Fruit fly (Drosophila melanogaster) whole organism, prepupa: ENCODE results near the gene CG42514.

Source experiments
- Blimp-1 ChIP-seq: fragments of 200-800 bp; sonication (Bioruptor generic); optimal IDR thresholded peaks from 3 replicates; lab custom pipeline; 2017; ENCODE audit warnings: missing biosample characterization, missing genetic modification characterization, mild to moderate bottlenecking, moderate library complexity, missing genetic modification reagents
- CG11294 ChIP-seq: fragments of 200-800 bp; sonication (Bioruptor generic); IDR thresholded peaks from 2 replicates; pipeline ENCODE4 v1.3.6; 2022; ENCODE audit warnings: missing biosample characterization, missing genetic modification characterization
- CG3032 ChIP-seq: fragments of 200-800 bp; optimal IDR thresholded peaks from 2 replicates; lab custom pipeline; 2019; ENCODE audit warnings: missing biosample characterization, mild to moderate bottlenecking, missing genetic modification characterization, moderate library complexity
- CG34406 ChIP-seq: fragments of 200-800 bp; sonication (Bioruptor generic); optimal IDR thresholded peaks from 3 replicates; lab custom pipeline; 2016; ENCODE audit warnings: missing biosample characterization, missing genetic modification characterization
- CG6163 ChIP-seq: fragments of 200-800 bp; sonication (Bioruptor generic); IDR thresholded peaks from 3 replicates; pipeline ENCODE4 v1.3.6; 2022; ENCODE audit warnings: missing biosample characterization, missing genetic modification characterization
- Eip78C ChIP-seq: fragments of 200-800 bp; sonication (Bioruptor generic); peaks from one replicate; lab custom pipeline; 2016; ENCODE audit warnings: missing biosample characterization, missing genetic modification characterization
- Ets21C ChIP-seq: fragments of 200-800 bp; sonication (Bioruptor generic); optimal IDR thresholded peaks from 3 replicates; lab custom pipeline; 2016; ENCODE audit warnings: missing biosample characterization, missing genetic modification characterization
- Met ChIP-seq: fragments of 200-800 bp; sonication (Bioruptor generic); optimal IDR thresholded peaks from 3 replicates; lab custom pipeline; 2016; ENCODE audit warnings: missing biosample characterization, missing genetic modification characterization
- Sox102F ChIP-seq: fragments of 200-800 bp; sonication (Bioruptor generic); optimal IDR thresholded peaks from 2 replicates; lab custom pipeline; 2016; ENCODE audit warnings: missing biosample characterization, mild to moderate bottlenecking, missing genetic modification characterization
- Sox15 ChIP-seq: fragments of 200-800 bp; sonication (Bioruptor generic); optimal IDR thresholded peaks from 3 replicates; lab custom pipeline; 2016; ENCODE audit warnings: missing biosample characterization, missing genetic modification characterization
- pdm3 ChIP-seq: fragments of 200-800 bp; sonication (Bioruptor generic); optimal IDR thresholded peaks from 3 replicates; lab custom pipeline; 2016; ENCODE audit warnings: missing biosample characterization, missing genetic modification characterization

- peak; percentile 59 for TF ChIP-seq CG3032
- peak; percentile 54 for TF ChIP-seq CG34406
- no peak for TF ChIP-seq Sox15 (GFP tag; lab: Kevin White, UChicago)
- peak; percentile 80 for TF ChIP-seq Eip78C
- no peak for TF ChIP-seq Sox102F
- TF ChIP-seq pdm3 (GFP tag; lab: Kevin White, UChicago): peak; percentile 14
- TF ChIP-seq CG6163: peak; percentile 42; the same call in 2 of the 3 replicates
- TF ChIP-seq Ets21C (GFP tag; lab: Kevin White, UChicago): no peak
- TF ChIP-seq CG11294 (GFP tag; lab: Robert Waterston, UW): no peak
- no peak for TF ChIP-seq Met (GFP tag; lab: Kevin White, UChicago)
- no peak for TF ChIP-seq Blimp-1 (GFP tag; lab: Kevin White, UChicago)
Observed at dm6 chr3L:16463846-16464245, 32.2 kb downstream of the CG42514 start.
